Fruit fly (Drosophila melanogaster) S2 (cell line): ENCODE results near the gene Wnt6.

ENCODE experiments used
- CG8478 ChIP-seq: fragments of >200 bp; optimal IDR thresholded peaks from 2 replicates; lab custom pipeline; 2018
- CTCF ChIP-seq, 2 experiments: fragments of >200 bp; optimal IDR thresholded peaks; 2 replicates each; lab custom pipeline; 2018

DNA sequence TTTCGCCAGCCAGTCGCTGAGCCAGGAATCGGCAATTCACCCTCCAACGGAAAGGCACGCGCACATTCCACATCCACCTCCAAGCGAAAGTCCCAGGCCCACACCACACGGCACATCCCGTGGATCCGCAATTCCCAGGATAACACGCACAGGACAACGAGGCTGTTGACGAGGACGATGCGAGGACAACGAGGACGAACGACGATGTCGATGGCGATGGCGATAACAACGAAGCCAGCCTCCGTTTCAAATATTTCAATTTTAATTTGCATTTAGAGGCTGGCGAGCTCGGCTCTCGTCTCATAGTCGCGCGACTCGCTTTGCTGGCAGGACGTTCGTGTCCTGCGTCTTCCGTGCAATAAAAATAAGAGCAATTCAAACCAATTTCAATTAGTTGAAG, 29.6 kb downstream of the Wnt6 start, which contains the start of gene Wnt10:
- TF ChIP-seq CG8478 (lab: Kevin White, UChicago) (no peak), CTCF (optimal IDR thresholded peaks at IDR 0.05; lab: Kevin White, UChicago) (no peak)
